Worm (Caenorhabditis elegans) whole organism, L4/young adult: ENCODE measurements around the gene Y56A3A.6.

ENCODE experiments used
- W03F9.2 ChIP-seq: fragments of 150-350 bp; optimal IDR thresholded peaks from 2 replicates; lab custom pipeline; 2014; ENCODE audit warnings: missing biosample characterization, missing genetic modification characterization
- dao-5 ChIP-seq: sonication (generic microtip); optimal IDR thresholded peaks from 2 replicates; lab custom pipeline; 2016; ENCODE audit warnings: missing genotype, missing genetic modification characterization, moderate library complexity, missing compliant biosample characterization

DNA sequence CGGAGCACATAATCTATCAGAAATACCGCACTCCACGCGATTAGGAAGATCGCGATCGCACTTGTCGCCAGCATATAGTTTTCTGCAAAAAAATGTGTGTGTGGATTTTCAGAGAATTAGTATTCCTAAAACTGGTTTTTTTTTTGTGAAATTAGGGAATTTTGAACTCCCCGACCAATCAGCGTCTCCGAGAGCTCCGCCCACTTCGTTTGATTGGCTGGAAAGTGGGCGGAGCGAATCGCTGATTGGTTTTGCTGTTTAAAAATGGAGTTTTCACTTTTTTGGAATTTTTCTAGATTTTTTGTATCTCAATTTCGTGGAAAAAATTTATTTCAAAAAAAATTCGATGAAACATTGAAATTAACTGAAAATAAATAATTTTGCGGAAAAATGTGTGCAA lies 17.5 kb downstream of the Y56A3A.6 start:
- TF ChIP-seq dao-5 (tag; lab: Kevin White, UChicago), result no peak
- TF ChIP-seq W03F9.2 (tag; lab: Kevin White, UChicago), result no peak
